Fruit fly (Drosophila melanogaster): ENCODE results near the gene CG11601.

DNA sequence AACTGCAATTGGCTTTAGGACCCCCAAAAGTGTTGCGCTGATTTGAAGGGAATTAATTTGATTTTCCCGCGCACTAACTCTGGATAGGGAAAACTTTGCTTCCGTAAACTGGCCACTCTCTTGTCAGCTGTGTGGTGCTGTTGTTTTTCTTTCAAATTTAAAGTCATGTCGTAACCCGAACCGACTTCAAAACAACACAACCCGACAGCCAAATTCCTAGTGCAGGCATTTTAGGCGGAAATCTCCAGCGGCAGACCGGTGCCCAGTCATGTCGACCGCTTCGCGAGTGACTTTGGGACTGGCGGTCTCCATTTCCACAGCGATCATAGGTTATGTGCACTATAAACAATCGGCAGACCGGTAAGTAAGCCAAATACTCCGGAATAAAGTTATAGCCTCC, 9.2 kb upstream of the CG11601 start, which contains the start of gene CG11562:
- TF ChIP-seq ham (GFP tag; IDR thresholded peaks at IDR 0.05) (no peak), CG43689 (GFP tag; IDR thresholded peaks at IDR 0.05) (no peak), tup (GFP tag; optimal IDR thresholded peaks at IDR 0.05) (no peak), C15 (GFP tag; IDR thresholded peaks at IDR 0.05) (no peak), CkIIα-i1 (GFP tag; IDR thresholded peaks at IDR 0.05) (no peak), abd-A (tag; optimal IDR thresholded peaks at IDR 0.05) (no peak), Sox102F (GFP tag; optimal IDR thresholded peaks at IDR 0.05) (no peak)

Measured in whole organism, embryonic.